Worm (Caenorhabditis elegans) whole organism, L4/young adult: ENCODE measurements around the gene R12B2.13.

Source experiments
- W03F9.2 ChIP-seq: fragments of 150-350 bp; optimal IDR thresholded peaks from 2 replicates; lab custom pipeline; 2014; ENCODE audit warnings: missing biosample characterization, missing genetic modification characterization
- him-1 ChIP-seq: sonication (generic microtip); optimal IDR thresholded peaks from 2 replicates; lab custom pipeline; 2016; ENCODE audit warnings: missing genotype, missing genetic modification reagents, missing genetic modification characterization, missing compliant biosample characterization

ce11 chrIII:5798747-5799146 lies 34.5 kb downstream of the R12B2.13 start, which contains the start of gene ceh-10:
- no peak for TF ChIP-seq W03F9.2 (tag; lab: Kevin White, UChicago)
- no peak for TF ChIP-seq him-1 (tag; lab: Kevin White, UChicago)
